Worm (Caenorhabditis elegans): Measurements from ENCODE around the gene C15H11.10.

ce11 chrV:14378986-14379385 is 12.9 kb upstream of the C15H11.10 start, which contains the start of gene npr-43:
- no peak for TF ChIP-seq dao-5 (tag; optimal IDR thresholded peaks at IDR 0.05)
- no peak for TF ChIP-seq W03F9.2 (tag; optimal IDR thresholded peaks at IDR 0.05)
- no peak for TF ChIP-seq him-1 (tag; optimal IDR thresholded peaks at IDR 0.05)
